Worm (Caenorhabditis elegans) whole organism, L3 larva: ENCODE measurements around the gene hsp-90.

ENCODE experiments used
- R02D3.7 ChIP-seq: fragments of 150-350 bp; optimal IDR thresholded peaks from 2 replicates; lab custom pipeline; 2014; ENCODE audit warnings: missing biosample characterization, missing genetic modification characterization
- ZK546.5 ChIP-seq: sonication (generic microtip); optimal IDR thresholded peaks from 2 replicates; lab custom pipeline; 2017; ENCODE audit warnings: missing biosample characterization, missing genetic modification characterization
- aly-2 ChIP-seq: fragments of 150-350 bp; optimal IDR thresholded peaks from 2 replicates; lab custom pipeline; 2014; ENCODE audit warnings: missing biosample characterization, missing genetic modification characterization
- ama-1 ChIP-seq: fragments of 150-350 bp; optimal IDR thresholded peaks from 2 replicates; lab custom pipeline; 2018
- ceh-16 ChIP-seq: sonication (generic microtip); optimal IDR thresholded peaks from 2 replicates; lab custom pipeline; 2017; ENCODE audit warnings: missing biosample characterization, missing genetic modification characterization
- ceh-28 ChIP-seq: fragments of 150-350 bp; optimal IDR thresholded peaks from 2 replicates; lab custom pipeline; 2014; ENCODE audit warnings: missing biosample characterization, missing genetic modification reagents, missing genetic modification characterization
- ceh-82 ChIP-seq: fragments of 150-350 bp; optimal IDR thresholded peaks from 2 replicates; lab custom pipeline; 2014; ENCODE audit warnings: missing biosample characterization, missing genetic modification characterization
- ceh-9 ChIP-seq: sonication (generic microtip); optimal IDR thresholded peaks from 2 replicates; lab custom pipeline; 2018; ENCODE audit warnings: missing biosample characterization, missing genetic modification characterization
- daf-12 ChIP-seq: fragments of 150-350 bp; optimal IDR thresholded peaks from 2 replicates; lab custom pipeline; 2014; ENCODE audit warnings: missing biosample characterization, missing genetic modification reagents, missing genetic modification characterization
- egl-27 ChIP-seq: sonication (generic microtip); optimal IDR thresholded peaks from 4 replicates; lab custom pipeline; 2017; ENCODE audit warnings: missing biosample characterization, missing genetic modification reagents, missing genetic modification characterization
- egl-5 ChIP-seq: fragments of 150-350 bp; optimal IDR thresholded peaks from 2 replicates; lab custom pipeline; 2017; ENCODE audit warnings: missing biosample characterization, missing genetic modification reagents, missing genetic modification characterization, inconsistent platforms
- elt-1 ChIP-seq: fragments of 150-350 bp; optimal IDR thresholded peaks from 2 replicates; lab custom pipeline; 2014; ENCODE audit warnings: missing biosample characterization, missing genetic modification characterization
- elt-2 ChIP-seq: sonication (generic microtip); optimal IDR thresholded peaks from 2 replicates; lab custom pipeline; 2016; ENCODE audit warnings: missing genetic modification reagents, mild to moderate bottlenecking, missing genetic modification characterization, missing compliant biosample characterization
- elt-3 ChIP-seq, 3 experiments: fragments of 150-350 bp in 1 of 3; sonication (generic microtip) in 2 of 3; optimal IDR thresholded peaks; 2 replicates in 2 of 3; 4 replicates in 1 of 3; lab custom pipeline; 2014 to 2017; ENCODE audit warnings: missing biosample characterization in 3 of 3, missing genetic modification characterization in 3 of 3
- eor-1 ChIP-seq, 2 experiments: fragments of 150-350 bp; optimal IDR thresholded peaks; 2 replicates each; lab custom pipeline; 2014 to 2018; ENCODE audit warnings: missing biosample characterization in 2 of 2, missing genetic modification characterization in 2 of 2
- fkh-10 ChIP-seq: sonication (generic microtip); optimal IDR thresholded peaks from 2 replicates; lab custom pipeline; 2017; ENCODE audit warnings: missing biosample characterization, missing genetic modification reagents, missing genetic modification characterization
- fkh-2 ChIP-seq: fragments of 150-350 bp; optimal IDR thresholded peaks from 2 replicates; lab custom pipeline; 2014; ENCODE audit warnings: missing biosample characterization, missing genetic modification reagents, missing genetic modification characterization
- hmg-11 ChIP-seq: sonication (generic microtip); optimal IDR thresholded peaks from 2 replicates; lab custom pipeline; 2016; ENCODE audit warnings: missing genetic modification characterization, missing compliant biosample characterization
- jun-1 ChIP-seq: fragments of 150-350 bp; optimal IDR thresholded peaks from 2 replicates; lab custom pipeline; 2014; ENCODE audit warnings: missing biosample characterization, missing genetic modification reagents, missing genetic modification characterization
- lin-15B ChIP-seq: fragments of 150-350 bp; optimal IDR thresholded peaks from 2 replicates; lab custom pipeline; 2014; ENCODE audit warnings: missing biosample characterization, missing genetic modification characterization
- lsy-12 ChIP-seq: sonication (generic microtip); optimal IDR thresholded peaks from 2 replicates; lab custom pipeline; 2016; ENCODE audit warnings: mild to moderate bottlenecking, missing genetic modification characterization, missing compliant biosample characterization
- mdl-1 ChIP-seq: fragments of 150-350 bp; optimal IDR thresholded peaks from 2 replicates; lab custom pipeline; 2014; ENCODE audit warnings: missing biosample characterization, missing genetic modification characterization
- mml-1 ChIP-seq: fragments of 150-350 bp; sonication (generic microtip); optimal IDR thresholded peaks from 3 replicates; lab custom pipeline; 2014; ENCODE audit warnings: missing biosample characterization, missing genetic modification characterization
- nfya-1 ChIP-seq: sonication (generic microtip); optimal IDR thresholded peaks from 2 replicates; lab custom pipeline; 2017; ENCODE audit warnings: missing genetic modification characterization, mild to moderate bottlenecking, missing compliant biosample characterization, antibody characterized with exemption, moderate library complexity; ENCODE audit not compliant: insufficient read depth
- nhr-11 ChIP-seq: fragments of 150-350 bp; optimal IDR thresholded peaks from 2 replicates; lab custom pipeline; 2014; ENCODE audit warnings: missing biosample characterization, missing genetic modification characterization
- nhr-12 ChIP-seq: fragments of 150-350 bp; optimal IDR thresholded peaks from 2 replicates; lab custom pipeline; 2014; ENCODE audit warnings: missing biosample characterization, missing genetic modification characterization
- nhr-23 ChIP-seq: fragments of 150-350 bp; optimal IDR thresholded peaks from 2 replicates; lab custom pipeline; 2014; ENCODE audit warnings: missing biosample characterization, missing genetic modification reagents, missing genetic modification characterization
- nhr-237 ChIP-seq: fragments of 150-350 bp; optimal IDR thresholded peaks from 2 replicates; lab custom pipeline; 2014; ENCODE audit warnings: missing biosample characterization, missing genetic modification characterization
- nhr-25 ChIP-seq: sonication (generic microtip); optimal IDR thresholded peaks from 2 replicates; lab custom pipeline; 2017; ENCODE audit warnings: missing biosample characterization, missing genetic modification characterization
- nhr-43 ChIP-seq: sonication (generic microtip); optimal IDR thresholded peaks from 2 replicates; lab custom pipeline; 2016; ENCODE audit warnings: mild to moderate bottlenecking, missing genetic modification characterization, missing compliant biosample characterization; ENCODE audit not compliant: poor library complexity, severe bottlenecking
- nhr-67 ChIP-seq: fragments of 150-350 bp; optimal IDR thresholded peaks from 2 replicates; lab custom pipeline; 2014; ENCODE audit warnings: missing biosample characterization, missing genetic modification characterization
- nhr-77 ChIP-seq: fragments of 150-350 bp; optimal IDR thresholded peaks from 2 replicates; lab custom pipeline; 2014; ENCODE audit warnings: missing biosample characterization, missing genetic modification characterization
- pha-4 ChIP-seq: fragments of 150-350 bp; optimal IDR thresholded peaks from 2 replicates; lab custom pipeline; 2014; ENCODE audit warnings: missing biosample characterization, missing genetic modification reagents, missing genetic modification characterization
- pqm-1 ChIP-seq: fragments of 150-350 bp; optimal IDR thresholded peaks from 2 replicates; lab custom pipeline; 2017; ENCODE audit warnings: missing biosample characterization, missing genetic modification characterization, inconsistent platforms
- sea-2 ChIP-seq: fragments of 150-350 bp; sonication (generic microtip); optimal IDR thresholded peaks from 4 replicates; lab custom pipeline; 2014; ENCODE audit warnings: missing biosample characterization, missing genetic modification reagents, missing genetic modification characterization
- skn-1 ChIP-seq: fragments of 150-350 bp; optimal IDR thresholded peaks from 2 replicates; lab custom pipeline; 2014; ENCODE audit warnings: missing biosample characterization, missing genetic modification characterization
- snpc-4 ChIP-seq: fragments of 150-350 bp; optimal IDR thresholded peaks from 2 replicates; lab custom pipeline; 2014; ENCODE audit warnings: missing biosample characterization, missing genetic modification characterization
- tbx-2 ChIP-seq: sonication (generic microtip); optimal IDR thresholded peaks from 2 replicates; lab custom pipeline; 2016; ENCODE audit warnings: mild to moderate bottlenecking, missing genetic modification characterization, missing compliant biosample characterization
- unc-39 ChIP-seq: sonication (generic microtip); optimal IDR thresholded peaks from 4 replicates; lab custom pipeline; 2017; ENCODE audit warnings: missing biosample characterization, missing genetic modification characterization
- unc-62 ChIP-seq: fragments of 150-350 bp; sonication (generic microtip); optimal IDR thresholded peaks from 4 replicates; lab custom pipeline; 2014; ENCODE audit warnings: missing biosample characterization, missing genetic modification reagents, missing genetic modification characterization
- zag-1 ChIP-seq: fragments of 150-350 bp; optimal IDR thresholded peaks from 2 replicates; lab custom pipeline; 2014; ENCODE audit warnings: missing biosample characterization, missing genetic modification characterization
- ztf-11 ChIP-seq: fragments of 150-350 bp; optimal IDR thresholded peaks from 2 replicates; lab custom pipeline; 2014; ENCODE audit warnings: missing biosample characterization, missing genetic modification characterization
- ztf-4 ChIP-seq: fragments of 150-350 bp; optimal IDR thresholded peaks from 2 replicates; lab custom pipeline; 2014; ENCODE audit warnings: missing biosample characterization, missing genetic modification characterization

Gene hsp-90

ce11 chrV:14659595-14659994 lies 25.1 kb upstream of the hsp-90 start:
- TF ChIP-seq mdl-1 (no peak), R02D3.7 (no peak), nhr-67 (tag; lab: Kevin White, UChicago) (no peak), ceh-82 (tag; lab: Kevin White, UChicago) (no peak), mml-1 (tag; lab: Kevin White, UChicago) (no peak), pha-4 (tag; lab: Kevin White, UChicago) (no peak), pqm-1 (no peak), daf-12 (tag; lab: Kevin White, UChicago) (no peak), unc-62 (GFP tag; lab: Kevin White, UChicago) (no peak), elt-2 (tag; lab: Kevin White, UChicago) (no peak), lin-15B (tag; lab: Kevin White, UChicago) (no peak), nfya-1 (tag; lab: Kevin White, UChicago) (no peak), lsy-12 (tag; lab: Kevin White, UChicago) (no peak)

- TF ChIP-seq ceh-82 (tag; lab: Kevin White, UChicago) (no peak), mdl-1 (peak; percentile 70), fkh-2 (no peak), ZK546.5 (tag; lab: Kevin White, UChicago) (no peak), nhr-25 (tag; lab: Kevin White, UChicago) (peak; percentile 82), pha-4 (tag; lab: Kevin White, UChicago) (no peak), zag-1 (tag; lab: Kevin White, UChicago) (no peak), nhr-67 (tag; lab: Kevin White, UChicago) (no peak), daf-12 (tag; lab: Kevin White, UChicago) (no peak), lin-15B (tag; lab: Kevin White, UChicago) (no peak), nfya-1 (tag; lab: Kevin White, UChicago) (peak; percentile 20), ztf-4 (no peak), snpc-4 (tag; lab: Kevin White, UChicago) (no peak), nhr-11 (tag; lab: Kevin White, UChicago) (no peak), ceh-28 (tag; lab: Kevin White, UChicago) (no peak), ama-1 (lab: Kevin White, UChicago) (no peak), hmg-11 (no peak), unc-62 (GFP tag; lab: Kevin White, UChicago) (no peak), unc-39 (tag; lab: Kevin White, UChicago) (no peak), ceh-16 (tag; lab: Kevin White, UChicago) (no peak), skn-1 (no peak), tbx-2 (tag; lab: Kevin White, UChicago) (no peak), eor-1 (tag; optimal IDR thresholded peaks at IDR 0.05; lab: Kevin White, UChicago) (no peak), lsy-12 (tag; lab: Kevin White, UChicago) (peak; percentile 25), R02D3.7 (peak; percentile 24), mml-1 (tag; lab: Kevin White, UChicago) (no peak), elt-1 (tag; lab: Kevin White, UChicago) (no peak), egl-5 (tag; lab: Kevin White, UChicago) (no peak), nhr-77 (no peak), fkh-10 (GFP tag; lab: Kevin White, UChicago) (no peak), pqm-1 (no peak), aly-2 (tag; lab: Kevin White, UChicago) (no peak), ceh-9 (tag; lab: Kevin White, UChicago) (no peak), nhr-23 (peak; percentile 74), ztf-11 (tag; lab: Kevin White, UChicago) (no peak), jun-1 (tag; lab: Kevin White, UChicago) (no peak), nhr-43 (tag; lab: Kevin White, UChicago) (peak; percentile 90), egl-27 (tag; lab: Kevin White, UChicago) (no peak), nhr-12 (tag; lab: Kevin White, UChicago) (no peak), sea-2 (no peak), nhr-237 (tag; lab: Kevin White, UChicago) (no peak), elt-3 (tag; optimal IDR thresholded peaks at IDR 0.05; lab: Kevin White, UChicago) (peak in 1 of 3 experiments; percentile 35)
Observed at ce11 chrV:14660608-14661355, 23.9 kb upstream of the hsp-90 start, which contains the start of gene srh-17. Gene srh-17 (plus strand): TSS chrV:14661305.
